Worm (Caenorhabditis elegans) whole organism, L1 larva: Measurements from ENCODE around the gene F18A11.2.

Experiments used
- C34B4.2 ChIP-seq: sonication (generic microtip); optimal IDR thresholded peaks from 2 replicates; lab custom pipeline; 2017; ENCODE audit warnings: mild to moderate bottlenecking, missing genetic modification characterization, missing compliant biosample characterization
- aly-2 ChIP-seq: fragments of 150-350 bp; optimal IDR thresholded peaks from 2 replicates; lab custom pipeline; 2014; ENCODE audit warnings: missing biosample characterization, missing genetic modification characterization
- ama-1 ChIP-seq: fragments of 150-350 bp; optimal IDR thresholded peaks from 2 replicates; lab custom pipeline; 2014
- egl-27 ChIP-seq, 2 experiments: fragments of 150-350 bp in 1 of 2; sonication (generic microtip); optimal IDR thresholded peaks; 3 replicates each; lab custom pipeline; 2017 to 2018; ENCODE audit warnings: missing biosample characterization in 2 of 2, missing genetic modification characterization in 2 of 2, missing genetic modification reagents in 2 of 2
- elt-3 ChIP-seq, 6 experiments: fragments of 150-350 bp in 1 of 6; sonication (generic microtip); optimal IDR thresholded peaks; 2 replicates each; lab custom pipeline; 2017 to 2018; ENCODE audit warnings: missing biosample characterization in 6 of 6, missing genetic modification characterization in 6 of 6, inconsistent platforms in 1 of 6
- fos-1 ChIP-seq: fragments of 150-350 bp; optimal IDR thresholded peaks from 2 replicates; lab custom pipeline; 2014; ENCODE audit warnings: missing biosample characterization, missing genetic modification characterization
- lin-15B ChIP-seq: fragments of 150-350 bp; sonication (generic microtip); optimal IDR thresholded peaks from 3 replicates; lab custom pipeline; 2014; ENCODE audit warnings: missing biosample characterization, missing genetic modification characterization
- lin-39 ChIP-seq: fragments of 150-350 bp; optimal IDR thresholded peaks from 2 replicates; lab custom pipeline; 2014; ENCODE audit warnings: missing biosample characterization, missing genetic modification reagents, missing genetic modification characterization
- nhr-237 ChIP-seq: fragments of 150-350 bp; optimal IDR thresholded peaks from 2 replicates; lab custom pipeline; 2014; ENCODE audit warnings: missing biosample characterization, missing genetic modification characterization
- nhr-90 ChIP-seq: sonication (generic microtip); optimal IDR thresholded peaks from 2 replicates; lab custom pipeline; 2016; ENCODE audit warnings: mild to moderate bottlenecking, missing genetic modification characterization, missing compliant biosample characterization; ENCODE audit not compliant: poor library complexity
- unc-62 ChIP-seq: fragments of 150-350 bp; optimal IDR thresholded peaks from 2 replicates; lab custom pipeline; 2014; ENCODE audit warnings: missing biosample characterization, missing genetic modification reagents, missing genetic modification characterization
- ztf-11 ChIP-seq, 2 experiments: sonication (generic microtip); optimal IDR thresholded peaks; 2 replicates each; lab custom pipeline; 2016 to 2017; ENCODE audit warnings: missing genetic modification characterization in 2 of 2, missing biosample characterization in 1 of 2, missing compliant biosample characterization in 1 of 2

- TF ChIP-seq nhr-90 (no peak), fos-1 (tag; lab: Kevin White, UChicago) (no peak), elt-3 (tag; optimal IDR thresholded peaks at IDR 0.05; lab: Kevin White, UChicago) (no peak), unc-62 (GFP tag; lab: Kevin White, UChicago) (no peak), egl-27 (tag; optimal IDR thresholded peaks at IDR 0.05; lab: Kevin White, UChicago) (no peak), ztf-11 (tag; optimal IDR thresholded peaks at IDR 0.05; lab: Kevin White, UChicago) (peak in 1 of 2 experiments; percentile 68), ama-1 (lab: Kevin White, UChicago) (no peak), lin-39 (no peak), nhr-237 (tag; lab: Kevin White, UChicago) (no peak), lin-15B (tag; lab: Kevin White, UChicago) (no peak), C34B4.2 (tag; lab: Kevin White, UChicago) (no peak), aly-2 (tag; lab: Kevin White, UChicago) (no peak)
Observed at ce11 chrII:12990964-12991593, 40.4 kb upstream of the F18A11.2 start.
